Worm (Caenorhabditis elegans) whole organism, L3 larva: ENCODE results near the gene dsc-1.

Experiments used
- elt-2 ChIP-seq: sonication (generic microtip); optimal IDR thresholded peaks from 2 replicates; lab custom pipeline; 2016; ENCODE audit warnings: missing genetic modification reagents, mild to moderate bottlenecking, missing genetic modification characterization, missing compliant biosample characterization
- nhr-237 ChIP-seq: fragments of 150-350 bp; optimal IDR thresholded peaks from 2 replicates; lab custom pipeline; 2014; ENCODE audit warnings: missing biosample characterization, missing genetic modification characterization
- nhr-28 ChIP-seq: fragments of 150-350 bp; optimal IDR thresholded peaks from 2 replicates; lab custom pipeline; 2014; ENCODE audit warnings: missing biosample characterization, missing genetic modification characterization
- pha-4 ChIP-seq: fragments of 150-350 bp; optimal IDR thresholded peaks from 2 replicates; lab custom pipeline; 2014; ENCODE audit warnings: missing biosample characterization, missing genetic modification reagents, missing genetic modification characterization
- tbx-2 ChIP-seq: sonication (generic microtip); optimal IDR thresholded peaks from 2 replicates; lab custom pipeline; 2016; ENCODE audit warnings: mild to moderate bottlenecking, missing genetic modification characterization, missing compliant biosample characterization
- unc-62 ChIP-seq: fragments of 150-350 bp; sonication (generic microtip); optimal IDR thresholded peaks from 4 replicates; lab custom pipeline; 2014; ENCODE audit warnings: missing biosample characterization, missing genetic modification reagents, missing genetic modification characterization
- zag-1 ChIP-seq: fragments of 150-350 bp; optimal IDR thresholded peaks from 2 replicates; lab custom pipeline; 2014; ENCODE audit warnings: missing biosample characterization, missing genetic modification characterization

ce11 chrX:15006847-15007358 lies 27.7 kb downstream of the dsc-1 start, which contains the start of gene ergi-2:
- TF ChIP-seq nhr-237 (tag; lab: Kevin White, UChicago), result no peak
- TF ChIP-seq zag-1 (tag; lab: Kevin White, UChicago), result no peak
- no peak for TF ChIP-seq pha-4
- TF ChIP-seq nhr-28 (tag; lab: Kevin White, UChicago), result no peak
- TF ChIP-seq unc-62 (GFP tag; lab: Kevin White, UChicago), result no peak
- TF ChIP-seq tbx-2 (tag; lab: Kevin White, UChicago), result no peak
- peak; percentile 16 for TF ChIP-seq elt-2 (tag; lab: Kevin White, UChicago)
